Worm (Caenorhabditis elegans) whole organism, mixed stage, embryonic: ENCODE data around the gene ubc-15.

ENCODE experiments used
- M03D4.4 ChIP-seq: sonication (generic microtip); optimal IDR thresholded peaks from 2 replicates; lab custom pipeline; 2017; ENCODE audit warnings: mild to moderate bottlenecking, missing genetic modification characterization, missing compliant biosample characterization
- bed-3 ChIP-seq: fragments of 200-800 bp; sonication (Bioruptor generic); optimal IDR thresholded peaks from 3 replicates; lab custom pipeline; 2018; ENCODE audit warnings: mild to moderate bottlenecking, missing genetic modification characterization, moderate library complexity, missing compliant biosample characterization
- blmp-1 ChIP-seq: fragments of 150-350 bp; optimal IDR thresholded peaks from 2 replicates; lab custom pipeline; 2014; ENCODE audit warnings: missing biosample characterization, missing genetic modification characterization
- ceh-43 ChIP-seq: fragments of 200-800 bp; sonication (Bioruptor generic); optimal IDR thresholded peaks from 2 replicates; lab custom pipeline; 2018; ENCODE audit warnings: mild to moderate bottlenecking, missing genetic modification characterization, moderate library complexity, missing compliant biosample characterization
- ceh-83 ChIP-seq: fragments of 200-800 bp; sonication (Bioruptor generic); optimal IDR thresholded peaks from 2 replicates; lab custom pipeline; 2018; ENCODE audit warnings: mild to moderate bottlenecking, missing genetic modification characterization, missing compliant biosample characterization
- cnd-1 ChIP-seq: fragments of 200-800 bp; sonication (Bioruptor generic); optimal IDR thresholded peaks from 2 replicates; lab custom pipeline; 2018; ENCODE audit warnings: mild to moderate bottlenecking, missing genetic modification characterization, missing compliant biosample characterization
- drap-1 ChIP-seq: fragments of 200-800 bp; sonication (Bioruptor generic); optimal IDR thresholded peaks from 3 replicates; lab custom pipeline; 2018; ENCODE audit warnings: mild to moderate bottlenecking, missing genetic modification characterization, missing compliant biosample characterization
- elt-3 ChIP-seq: fragments of 150-350 bp; optimal IDR thresholded peaks from 2 replicates; lab custom pipeline; 2014; ENCODE audit warnings: missing biosample characterization, missing genetic modification characterization
- ham-2 ChIP-seq: fragments of 200-800 bp; sonication (Bioruptor generic); optimal IDR thresholded peaks from 2 replicates; lab custom pipeline; 2018; ENCODE audit warnings: mild to moderate bottlenecking, missing genetic modification characterization, missing compliant biosample characterization
- hlh-1 ChIP-seq: fragments of 150-350 bp; optimal IDR thresholded peaks from 2 replicates; lab custom pipeline; 2014; ENCODE audit warnings: missing biosample characterization, missing genetic modification reagents, missing genetic modification characterization
- lin-13 ChIP-seq: fragments of 150-350 bp; optimal IDR thresholded peaks from 2 replicates; lab custom pipeline; 2014; ENCODE audit warnings: missing biosample characterization, missing genetic modification characterization
- mls-2 ChIP-seq: sonication (generic microtip); optimal IDR thresholded peaks from 2 replicates; lab custom pipeline; 2016; ENCODE audit warnings: mild to moderate bottlenecking, missing genetic modification characterization, moderate library complexity, missing compliant biosample characterization
- nhr-12 ChIP-seq: fragments of 150-350 bp; optimal IDR thresholded peaks from 2 replicates; lab custom pipeline; 2014; ENCODE audit warnings: missing biosample characterization, missing genetic modification characterization
- nhr-2 ChIP-seq: fragments of 150-350 bp; optimal IDR thresholded peaks from 2 replicates; lab custom pipeline; 2014; ENCODE audit warnings: missing biosample characterization, missing genetic modification characterization
- nhr-237 ChIP-seq: fragments of 150-350 bp; optimal IDR thresholded peaks from 2 replicates; lab custom pipeline; 2014; ENCODE audit warnings: missing biosample characterization, missing genetic modification characterization
- nhr-28 ChIP-seq: fragments of 150-350 bp; optimal IDR thresholded peaks from 2 replicates; lab custom pipeline; 2014; ENCODE audit warnings: missing biosample characterization, missing genetic modification characterization
- nhr-76 ChIP-seq: sonication (generic microtip); optimal IDR thresholded peaks from 2 replicates; lab custom pipeline; 2017; ENCODE audit warnings: missing biosample characterization, missing genetic modification characterization
- sptf-1 ChIP-seq: sonication (generic microtip); optimal IDR thresholded peaks from 2 replicates; lab custom pipeline; 2017; ENCODE audit warnings: mild to moderate bottlenecking, missing genetic modification characterization, moderate library complexity, missing compliant biosample characterization
- tbx-8 ChIP-seq: fragments of 200-800 bp; sonication (Bioruptor generic); optimal IDR thresholded peaks from 2 replicates; lab custom pipeline; 2018; ENCODE audit warnings: mild to moderate bottlenecking, missing genetic modification characterization, moderate library complexity, missing compliant biosample characterization
- unc-120 ChIP-seq: sonication (generic microtip); optimal IDR thresholded peaks from 2 replicates; lab custom pipeline; 2017; ENCODE audit warnings: missing genetic modification characterization, missing compliant biosample characterization; ENCODE audit not compliant: poor library complexity, severe bottlenecking
- unc-39 ChIP-seq: fragments of 150-350 bp; optimal IDR thresholded peaks from 2 replicates; lab custom pipeline; 2014; ENCODE audit warnings: missing biosample characterization, missing genetic modification characterization
- zip-8 ChIP-seq: fragments of 150-350 bp; optimal IDR thresholded peaks from 2 replicates; lab custom pipeline; 2014; ENCODE audit warnings: missing biosample characterization, missing genetic modification characterization

Gene ubc-15

ce11 chrII:2854794-2855193, 58.6 kb downstream of the ubc-15 start:
- TF ChIP-seq bed-3 (GFP tag; lab: Kevin White, UChicago) (no peak), zip-8 (tag; lab: Kevin White, UChicago) (no peak), nhr-237 (tag; lab: Kevin White, UChicago) (no peak), nhr-12 (no peak), mls-2 (tag; lab: Kevin White, UChicago) (no peak), blmp-1 (tag; lab: Kevin White, UChicago) (peak; percentile 24), drap-1 (no peak)

DNA sequence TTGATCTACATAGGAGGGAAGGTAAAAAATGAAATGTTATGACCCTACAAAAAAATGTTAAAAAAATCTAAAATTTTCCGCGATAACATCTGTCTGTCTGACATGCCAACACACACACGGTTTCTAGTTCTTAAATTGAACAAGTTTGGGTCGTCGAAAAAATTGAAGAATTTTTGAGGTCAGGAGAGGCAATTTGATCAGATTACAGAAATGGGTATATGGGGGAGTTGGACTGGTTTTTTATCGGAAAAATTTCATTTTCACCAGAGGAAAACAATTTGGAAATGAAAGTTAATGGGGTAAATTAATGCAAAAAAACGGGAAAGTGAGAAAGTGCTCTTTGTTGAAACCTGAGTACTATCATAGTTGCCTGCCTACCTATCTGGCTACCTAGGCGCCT, 59.6 kb downstream of the ubc-15 start:
- TF ChIP-seq blmp-1 (tag; lab: Kevin White, UChicago) = no peak
- no peak for TF ChIP-seq hlh-1 (tag; lab: Kevin White, UChicago)
- TF ChIP-seq cnd-1 = no peak
- TF ChIP-seq M03D4.4 (tag; lab: Kevin White, UChicago) = no peak
- TF ChIP-seq sptf-1 (tag; lab: Kevin White, UChicago) = no peak
- no peak for TF ChIP-seq nhr-2 (tag; lab: Kevin White, UChicago)
- TF ChIP-seq nhr-237 (tag; lab: Kevin White, UChicago) = no peak
- no peak for TF ChIP-seq lin-13
- no peak for TF ChIP-seq ham-2 (GFP tag; lab: Kevin White, UChicago)
- TF ChIP-seq ceh-83 = no peak
- TF ChIP-seq nhr-28 (tag; lab: Kevin White, UChicago) = no peak
- TF ChIP-seq nhr-12 = no peak
- no peak for TF ChIP-seq unc-39 (tag; lab: Kevin White, UChicago)
- no peak for TF ChIP-seq elt-3 (tag; lab: Kevin White, UChicago)
- TF ChIP-seq nhr-76 (tag; lab: Kevin White, UChicago) = no peak
- TF ChIP-seq tbx-8 (GFP tag; lab: Kevin White, UChicago) = no peak
- no peak for TF ChIP-seq mls-2 (tag; lab: Kevin White, UChicago)

ce11 chrII:2852493-2852892, 60.9 kb downstream of the ubc-15 start, which contains the start of gene ptc-3:
TSS of gene ptc-3 (minus strand) at chrII:2852593.
- TF ChIP-seq mls-2 (tag; lab: Kevin White, UChicago) = no peak
- no peak for TF ChIP-seq nhr-237 (tag; lab: Kevin White, UChicago)
- no peak for TF ChIP-seq hlh-1 (tag; lab: Kevin White, UChicago)
- no peak for TF ChIP-seq bed-3 (GFP tag; lab: Kevin White, UChicago)
- no peak for TF ChIP-seq tbx-8 (GFP tag; lab: Kevin White, UChicago)
- TF ChIP-seq lin-13 = no peak
- no peak for TF ChIP-seq unc-120
- no peak for TF ChIP-seq unc-39 (tag; lab: Kevin White, UChicago)
- no peak for TF ChIP-seq zip-8 (tag; lab: Kevin White, UChicago)
- no peak for TF ChIP-seq ceh-43 (GFP tag; lab: Kevin White, UChicago)
- no peak for TF ChIP-seq elt-3 (tag; lab: Kevin White, UChicago)
